Worm (Caenorhabditis elegans) whole organism, midembryonic: ENCODE results near the gene pot-1.

ENCODE experiments used
- T22C8.4 ChIP-seq: fragments of 200-800 bp; sonication (Bioruptor generic); IDR thresholded peaks from 2 replicates; pipeline ENCODE4 v1.3.6; 2022; ENCODE audit warnings: missing genetic modification characterization, missing compliant biosample characterization
- flt-1 ChIP-seq: fragments of 200-800 bp; sonication (Bioruptor generic); IDR thresholded peaks from 2 replicates; pipeline ENCODE4 v1.3.6; 2022; ENCODE audit warnings: missing genetic modification characterization, missing compliant biosample characterization
- klf-2 ChIP-seq: fragments of 200-800 bp; sonication (Bioruptor generic); conservative IDR thresholded peaks from 2 replicates; pipeline ENCODE4 v1.3.6; 2022; ENCODE audit warnings: missing genetic modification reagents, missing genetic modification characterization, missing compliant biosample characterization
- med-1 ChIP-seq: sonication (generic microtip); optimal IDR thresholded peaks from 2 replicates; lab custom pipeline; 2017; ENCODE audit warnings: missing genetic modification characterization, mild to moderate bottlenecking, missing compliant biosample characterization, antibody characterized with exemption, missing genetic modification reagents; ENCODE audit not compliant: insufficient read depth
- ref-1 ChIP-seq: fragments of 200-800 bp; sonication (Bioruptor generic); conservative IDR thresholded peaks from 2 replicates; pipeline ENCODE4 v1.3.6; 2022; ENCODE audit warnings: missing genetic modification reagents, missing genetic modification characterization, missing compliant biosample characterization
- ztf-29 ChIP-seq: fragments of 200-800 bp; sonication (Bioruptor generic); IDR thresholded peaks from 2 replicates; pipeline ENCODE4 v1.3.6; 2022; ENCODE audit warnings: missing genetic modification reagents, missing genetic modification characterization, missing compliant biosample characterization

ce11 chrIII:7095156-7095555 is 38.3 kb downstream of the pot-1 start, which contains the start of gene nhr-9:
- TF ChIP-seq med-1 (GFP tag; lab: Kevin White, UChicago) = no peak
- TF ChIP-seq ref-1 (GFP tag; lab: Robert Waterston, UW) = no peak
- no peak for TF ChIP-seq ztf-29 (GFP tag; lab: Robert Waterston, UW)
- no peak for TF ChIP-seq flt-1 (GFP tag; lab: Robert Waterston, UW)
- no peak for TF ChIP-seq klf-2 (GFP tag; lab: Robert Waterston, UW)
- no peak for TF ChIP-seq T22C8.4
